Worm (Caenorhabditis elegans): ENCODE results near the gene hip-1.

Gene hip-1

ce11 chrIII:13652010-13652409 lies 29.7 kb upstream of the hip-1 start:
- TF ChIP-seq nhr-129 (tag; optimal IDR thresholded peaks at IDR 0.05): no peak
- no peak for TF ChIP-seq ztf-11 (tag; optimal IDR thresholded peaks at IDR 0.05)
- TF ChIP-seq crh-2 (tag; optimal IDR thresholded peaks at IDR 0.05): no peak
- TF ChIP-seq nhr-23 (tag; optimal IDR thresholded peaks at IDR 0.05): no peak
- no peak for TF ChIP-seq blmp-1 (tag; optimal IDR thresholded peaks at IDR 0.05; ENCODE audit: insufficient read depth)
- no peak for TF ChIP-seq nhr-10 (tag; optimal IDR thresholded peaks at IDR 0.05)
- TF ChIP-seq mbf-1 (tag; optimal IDR thresholded peaks at IDR 0.05): no peak
- no peak for TF ChIP-seq lin-13 (GFP tag; optimal IDR thresholded peaks at IDR 0.05)
- TF ChIP-seq fos-1 (tag; optimal IDR thresholded peaks at IDR 0.05): no peak

ce11 chrIII:13651414-13651813 lies 29.1 kb upstream of the hip-1 start:
- TF ChIP-seq ztf-4 (tag; optimal IDR thresholded peaks at IDR 0.05) (no peak), nhr-6 (tag; optimal IDR thresholded peaks at IDR 0.05) (no peak), lin-13 (GFP tag; optimal IDR thresholded peaks at IDR 0.05) (no peak), nhr-129 (tag; optimal IDR thresholded peaks at IDR 0.05) (no peak), nhr-21 (tag; optimal IDR thresholded peaks at IDR 0.05) (no peak), mab-5 (tag; optimal IDR thresholded peaks at IDR 0.05) (no peak), aly-2 (tag; optimal IDR thresholded peaks at IDR 0.05) (no peak), F13H6.1 (tag; optimal IDR thresholded peaks at IDR 0.05) (no peak), sma-3 (GFP tag; optimal IDR thresholded peaks at IDR 0.05) (no peak), nhr-25 (tag; optimal IDR thresholded peaks at IDR 0.05) (no peak), lsy-2 (tag; optimal IDR thresholded peaks at IDR 0.05) (no peak), nhr-10 (tag; optimal IDR thresholded peaks at IDR 0.05) (no peak), unc-39 (tag; optimal IDR thresholded peaks at IDR 0.05) (no peak), nhr-11 (tag; optimal IDR thresholded peaks at IDR 0.05) (no peak), ztf-11 (tag; optimal IDR thresholded peaks at IDR 0.05) (no peak), dmd-4 (tag; optimal IDR thresholded peaks at IDR 0.05) (no peak), unc-55 (GFP tag; optimal IDR thresholded peaks at IDR 0.05) (no peak)

ce11 chrIII:13648540-13648939 lies 26.2 kb upstream of the hip-1 start:
- TF ChIP-seq skn-1 (tag; optimal IDR thresholded peaks at IDR 0.05) (no peak), aly-2 (tag; optimal IDR thresholded peaks at IDR 0.05) (no peak), ZK546.5 (tag; optimal IDR thresholded peaks at IDR 0.05) (no peak), unc-55 (GFP tag; optimal IDR thresholded peaks at IDR 0.05) (no peak), nhr-6 (tag; optimal IDR thresholded peaks at IDR 0.05) (no peak), unc-39 (tag; optimal IDR thresholded peaks at IDR 0.05) (no peak), fos-1 (tag; optimal IDR thresholded peaks at IDR 0.05) (no peak), nhr-25 (tag; optimal IDR thresholded peaks at IDR 0.05) (no peak)

- TF ChIP-seq ZK546.5 (tag; optimal IDR thresholded peaks at IDR 0.05) (no peak), nhr-11 (tag; optimal IDR thresholded peaks at IDR 0.05) (no peak), egl-27 (tag; optimal IDR thresholded peaks at IDR 0.05) (no peak), elt-3 (tag; optimal IDR thresholded peaks at IDR 0.05) (no peak), ceh-82 (tag; optimal IDR thresholded peaks at IDR 0.05) (no peak), dmd-4 (tag; optimal IDR thresholded peaks at IDR 0.05) (no peak), sem-4 (tag; optimal IDR thresholded peaks at IDR 0.05) (no peak), nhr-129 (tag; optimal IDR thresholded peaks at IDR 0.05) (no peak), nhr-6 (tag; optimal IDR thresholded peaks at IDR 0.05) (no peak), C34F6.9 (tag; optimal IDR thresholded peaks at IDR 0.05) (no peak), peb-1 (tag; optimal IDR thresholded peaks at IDR 0.05) (no peak), sma-9 (GFP tag; optimal IDR thresholded peaks at IDR 0.05) (no peak), sma-9 (tag; optimal IDR thresholded peaks at IDR 0.05) (no peak), nhr-237 (tag; optimal IDR thresholded peaks at IDR 0.05) (no peak), crh-2 (tag; optimal IDR thresholded peaks at IDR 0.05) (no peak), F13H6.1 (tag; optimal IDR thresholded peaks at IDR 0.05) (no peak), alr-1 (tag; optimal IDR thresholded peaks at IDR 0.05) (no peak)
These were observed 23.7 kb upstream of the hip-1 start for ce11 chrIII:13645885-13646488.

- TF ChIP-seq ama-1 (optimal IDR thresholded peaks at IDR 0.05) (no peak), ceh-82 (tag; optimal IDR thresholded peaks at IDR 0.05) (no peak)
These were observed 22.0 kb upstream of the hip-1 start for ce11 chrIII:13644279-13644678.
